Worm (Caenorhabditis elegans): ENCODE data around the gene psd-1.

Gene psd-1

DNA sequence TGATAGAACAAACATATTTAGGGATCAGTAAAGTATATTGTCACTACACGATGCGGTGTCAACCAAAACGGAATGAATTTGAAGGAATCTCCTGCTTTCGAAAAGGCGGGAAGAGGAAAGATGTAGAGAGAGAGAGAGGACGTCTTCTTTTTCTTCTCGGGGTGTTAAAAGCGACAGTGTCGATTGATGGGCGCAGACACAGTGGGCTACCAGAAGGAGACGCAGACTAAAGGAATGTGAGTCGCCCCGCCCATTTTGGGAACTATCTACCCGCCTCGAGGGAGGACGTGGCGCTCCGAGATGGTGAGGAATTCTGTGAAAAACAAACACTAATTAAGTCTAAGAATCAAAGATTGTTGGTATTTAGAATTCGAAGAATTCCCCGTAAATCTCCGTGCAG is 24.3 kb upstream of the psd-1 start, which contains the start of the genes B0361.14 and B0361.9 (continued):
- no peak for TF ChIP-seq unc-130 (GFP tag; optimal IDR thresholded peaks at IDR 0.05)
- TF ChIP-seq aha-1 (tag) = peak; percentile 71
- no peak for TF ChIP-seq dmd-6 (GFP tag; IDR thresholded peaks at IDR 0.05)
- peak; percentile 27 for TF ChIP-seq nhr-28 (tag; optimal IDR thresholded peaks at IDR 0.05)
- no peak for TF ChIP-seq duxl-1 (tag; optimal IDR thresholded peaks at IDR 0.05; ENCODE audit: poor library complexity)
- no peak for TF ChIP-seq skn-1 (tag; optimal IDR thresholded peaks at IDR 0.05)
- no peak for TF ChIP-seq cey-2 (tag; optimal IDR thresholded peaks at IDR 0.05; ENCODE audit: borderline replicate concordance, insufficient read depth)
- TF ChIP-seq ztf-7 (tag; optimal IDR thresholded peaks at IDR 0.05) = no peak
- no peak for TF ChIP-seq F26F4.8 (GFP tag; conservative IDR thresholded peaks at IDR 0.05)
- TF ChIP-seq set-16 (GFP tag; IDR thresholded peaks at IDR 0.05) = no peak
- no peak for TF ChIP-seq F49E8.2 (tag; optimal IDR thresholded peaks at IDR 0.05; ENCODE audit: borderline replicate concordance)
- no peak for TF ChIP-seq nhr-42 (GFP tag; IDR thresholded peaks at IDR 0.05)

DNA sequence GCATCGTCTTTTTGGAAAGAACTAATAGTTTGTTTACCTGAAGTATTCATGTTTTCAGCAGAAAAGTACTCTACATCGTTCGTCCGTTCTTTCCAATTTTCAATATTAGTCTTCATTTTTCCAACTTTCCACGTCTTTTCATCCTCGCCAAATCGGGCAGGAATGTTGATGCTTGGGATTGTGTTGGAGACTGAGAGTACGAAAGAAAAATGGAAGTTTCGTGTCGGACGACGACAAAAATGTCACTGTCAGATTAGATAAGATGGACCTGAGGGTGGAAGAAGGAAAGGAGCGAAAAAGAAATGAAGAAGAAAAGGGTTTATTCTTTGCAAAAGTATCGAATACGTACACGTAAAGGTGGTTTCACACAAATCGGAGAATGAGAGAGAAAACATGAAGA is 22.8 kb upstream of the psd-1 start:
- TF ChIP-seq unc-130 (GFP tag; optimal IDR thresholded peaks at IDR 0.05) (no peak), ama-1 (optimal IDR thresholded peaks at IDR 0.05) (peak; percentile 78)

DNA sequence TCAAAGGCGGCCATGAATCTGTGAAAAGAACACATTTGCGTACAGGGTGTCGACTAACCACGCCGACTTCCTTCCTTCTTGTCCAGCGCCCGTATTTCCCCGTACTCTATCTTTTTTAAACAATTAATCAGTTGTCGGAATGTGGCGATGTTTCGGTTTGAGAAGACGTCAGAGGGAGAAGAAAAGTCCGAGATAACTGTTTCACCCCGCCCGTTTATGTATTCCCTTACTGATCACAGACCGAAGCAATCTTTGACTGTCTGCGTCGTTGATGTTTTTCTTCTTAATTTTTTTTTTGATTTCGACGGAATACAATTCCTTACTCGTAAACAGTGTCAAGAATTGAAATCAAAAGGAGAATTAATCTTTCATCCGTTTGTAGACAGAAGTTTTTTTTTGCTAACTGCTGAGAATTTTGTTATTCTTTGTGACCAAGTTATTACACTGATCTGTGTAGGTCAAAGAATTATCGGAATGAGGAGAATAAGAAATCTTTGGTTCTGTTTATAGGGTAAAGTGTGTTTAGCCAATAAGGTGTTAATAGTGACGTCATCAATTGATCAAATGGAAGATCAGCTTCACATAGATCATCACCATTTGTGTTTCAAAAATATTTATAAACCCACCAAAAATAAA is 22.0 kb upstream of the psd-1 start:
- TF ChIP-seq unc-62 (GFP tag; optimal IDR thresholded peaks at IDR 0.05 in 1 of 2) = peak in 1 of 2 experiments; percentile 93
- no peak for TF ChIP-seq unc-62 (tag; optimal IDR thresholded peaks at IDR 0.05)
- TF ChIP-seq Y75B8A.6 (GFP tag; IDR thresholded peaks at IDR 0.05) = no peak
- TF ChIP-seq F44E2.7 (GFP tag; IDR thresholded peaks at IDR 0.05) = no peak
- no peak for TF ChIP-seq daf-12 (tag; optimal IDR thresholded peaks at IDR 0.05)
- no peak for TF ChIP-seq duxl-1 (tag; optimal IDR thresholded peaks at IDR 0.05; ENCODE audit: poor library complexity)
- no peak for TF ChIP-seq ceh-20 (GFP tag; IDR thresholded peaks at IDR 0.05)
- TF ChIP-seq snpc-4 (tag; optimal IDR thresholded peaks at IDR 0.05) = no peak
- no peak for TF ChIP-seq lin-29 (GFP tag; IDR thresholded peaks at IDR 0.05)
- TF ChIP-seq dmd-9 (GFP tag; IDR thresholded peaks at IDR 0.05) = no peak
- TF ChIP-seq fkh-10 (GFP tag; optimal IDR thresholded peaks at IDR 0.05) = no peak
- no peak for TF ChIP-seq ceh-82 (tag; optimal IDR thresholded peaks at IDR 0.05)
- TF ChIP-seq php-3 (GFP tag; IDR thresholded peaks at IDR 0.05) = no peak
- TF ChIP-seq lin-1 (GFP tag; IDR thresholded peaks at IDR 0.05) = no peak
- peak; percentile 24 for TF ChIP-seq mxl-3 (GFP tag; optimal IDR thresholded peaks at IDR 0.05)
- TF ChIP-seq mes-2 (tag; optimal IDR thresholded peaks at IDR 0.05; ENCODE audit: poor library complexity, severe bottlenecking) = peak; percentile 18
- no peak for TF ChIP-seq tag-97 (GFP tag; IDR thresholded peaks at IDR 0.05)
- peak; percentile 14 for TF ChIP-seq nhr-28 (tag; optimal IDR thresholded peaks at IDR 0.05)
- no peak for TF ChIP-seq sdz-12 (GFP tag; optimal IDR thresholded peaks at IDR 0.05)
- peak; percentile 22 for TF ChIP-seq mep-1 (tag; optimal IDR thresholded peaks at IDR 0.05)
- peak in 1 of 2 experiments; percentile 4 for TF ChIP-seq lsy-2 (tag; optimal IDR thresholded peaks at IDR 0.05)
- no peak for TF ChIP-seq nhr-10 (tag; optimal IDR thresholded peaks at IDR 0.05)
- no peak for TF ChIP-seq zip-2 (tag; optimal IDR thresholded peaks at IDR 0.05)
- TF ChIP-seq cey-2 (tag; optimal IDR thresholded peaks at IDR 0.05; ENCODE audit: borderline replicate concordance, insufficient read depth) = no peak
- TF ChIP-seq nhr-48 (tag; optimal IDR thresholded peaks at IDR 0.05) = no peak
- no peak for TF ChIP-seq aly-2 (tag; optimal IDR thresholded peaks at IDR 0.05)
- TF ChIP-seq pqm-1 (tag; optimal IDR thresholded peaks at IDR 0.05) = no peak
- no peak for TF ChIP-seq madf-9 (GFP tag; conservative IDR thresholded peaks at IDR 0.05)
- no peak for TF ChIP-seq zag-1 (tag; optimal IDR thresholded peaks at IDR 0.05)
- TF ChIP-seq lir-3 (tag; optimal IDR thresholded peaks at IDR 0.05) = no peak
- peak; percentile 10 for TF ChIP-seq hlh-11 (tag; optimal IDR thresholded peaks at IDR 0.05)
- no peak for TF ChIP-seq saeg-2 (GFP tag; IDR thresholded peaks at IDR 0.05)
- TF ChIP-seq T20F7.1 (GFP tag; optimal IDR thresholded peaks at IDR 0.05) = peak; percentile 19
- TF ChIP-seq nhr-25 (tag; optimal IDR thresholded peaks at IDR 0.05; ENCODE audit: borderline replicate concordance, insufficient read depth) = no peak
- peak; percentile 33; the same call in 1 of the 2 replicates for TF ChIP-seq dmd-6 (GFP tag; IDR thresholded peaks at IDR 0.05)
- TF ChIP-seq dve-1 (tag; optimal IDR thresholded peaks at IDR 0.05; ENCODE audit: insufficient read depth) = peak; percentile 1
- no peak for TF ChIP-seq zfp-2 (tag; optimal IDR thresholded peaks at IDR 0.05)
- TF ChIP-seq lin-39 (tag; optimal IDR thresholded peaks at IDR 0.05) = no peak
